Worm (Caenorhabditis elegans): ENCODE data around the gene aff-1.

Gene aff-1

DNA sequence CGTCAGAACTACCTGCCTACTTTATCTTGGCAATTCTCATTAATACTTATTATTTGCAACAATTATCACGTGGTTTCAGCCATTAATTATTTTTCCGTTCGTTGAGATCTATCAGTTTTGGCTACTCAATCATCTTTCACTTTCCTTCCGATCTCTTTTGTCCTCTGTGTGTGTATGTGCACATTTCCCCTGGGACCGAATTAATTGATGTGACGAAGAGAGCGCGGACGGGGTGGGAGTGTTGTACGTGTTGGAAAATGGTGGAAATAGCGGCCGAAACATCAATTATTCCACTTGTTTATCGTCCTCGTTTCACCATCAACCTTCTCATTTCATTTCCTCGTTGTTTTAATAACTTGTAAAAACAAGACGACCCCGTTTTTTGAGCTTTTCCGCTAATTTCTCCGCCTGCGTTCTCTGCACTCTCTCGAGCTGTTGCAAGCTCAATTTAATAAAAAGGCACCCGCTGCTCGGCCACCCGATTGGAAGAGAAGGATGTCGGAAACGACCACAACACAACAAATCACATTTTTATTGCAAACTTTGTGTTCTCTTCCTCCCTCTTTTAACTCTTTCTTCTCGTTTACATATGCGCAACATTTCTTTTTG, 25.2 kb downstream of the aff-1 start (continued):
- TF ChIP-seq hlh-4 (tag; optimal IDR thresholded peaks at IDR 0.05) (no peak), unc-86 (tag; optimal IDR thresholded peaks at IDR 0.05) (no peak), rnt-1 (tag; optimal IDR thresholded peaks at IDR 0.05) (no peak), sup-37 (GFP tag; optimal IDR thresholded peaks at IDR 0.05) (no peak), ceh-88 (GFP tag; IDR thresholded peaks at IDR 0.05) (no peak), mdl-1 (tag; optimal IDR thresholded peaks at IDR 0.05) (peak in 1 of 2 experiments; percentile 8), egl-13 (tag; optimal IDR thresholded peaks at IDR 0.05) (no peak), blmp-1 (tag; optimal IDR thresholded peaks at IDR 0.05) (peak; percentile 67), ceh-8 (GFP tag; optimal IDR thresholded peaks at IDR 0.05) (peak; percentile 58), efl-1 (optimal IDR thresholded peaks at IDR 0.05) (no peak), efl-1 (GFP tag; optimal IDR thresholded peaks at IDR 0.05 in 1 of 2) (peak in 1 of 2 experiments; percentile 87), nhr-20 (tag; optimal IDR thresholded peaks at IDR 0.05) (no peak)

DNA sequence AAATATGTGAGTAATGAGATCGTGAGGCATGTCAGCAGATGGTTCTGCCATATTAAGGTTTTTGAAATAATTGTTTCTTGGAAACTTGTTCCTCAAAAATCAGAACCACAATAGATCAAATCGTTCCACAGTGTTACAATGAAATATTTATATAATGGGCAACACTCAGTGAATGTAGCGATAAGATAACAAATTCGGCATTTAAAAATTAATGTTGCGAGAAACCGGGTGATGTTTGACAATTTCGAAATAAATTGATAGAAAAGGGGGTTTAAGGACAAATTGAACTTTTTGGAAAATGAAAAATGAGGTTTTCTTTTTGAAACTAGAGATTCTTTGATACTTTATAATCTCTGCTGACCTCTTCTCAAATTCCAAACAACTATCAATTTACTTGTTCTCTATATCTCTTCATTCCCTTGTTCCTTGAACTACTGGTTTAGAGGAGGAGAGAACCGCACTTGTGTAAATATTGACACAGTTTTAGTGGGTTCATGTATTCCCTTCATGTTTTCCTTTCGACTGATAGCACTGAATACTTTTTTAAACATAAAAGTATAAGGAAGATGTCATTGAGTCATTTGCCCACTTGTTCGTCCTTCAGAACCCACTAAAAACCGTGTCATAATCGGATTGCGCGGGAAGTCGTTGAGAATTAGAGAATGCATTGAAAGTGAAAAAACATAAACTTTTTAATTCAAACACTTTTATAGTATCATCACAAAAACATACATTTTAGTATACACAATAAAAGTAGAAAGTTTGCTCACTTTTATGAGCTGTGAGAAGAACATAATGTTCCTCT, 26.6 kb downstream of the aff-1 start:
- TF ChIP-seq lsy-2 (tag; optimal IDR thresholded peaks at IDR 0.05) (peak in 1 of 2 experiments; percentile 14), sptf-1 (tag; optimal IDR thresholded peaks at IDR 0.05) (no peak), mep-1 (tag; optimal IDR thresholded peaks at IDR 0.05) (no peak), aly-2 (tag; optimal IDR thresholded peaks at IDR 0.05) (no peak), nhr-28 (tag; optimal IDR thresholded peaks at IDR 0.05) (no peak), mab-9 (GFP tag; IDR thresholded peaks at IDR 0.05) (no peak), hpl-2 (GFP tag; optimal IDR thresholded peaks at IDR 0.05) (no peak), elt-2 (tag; optimal IDR thresholded peaks at IDR 0.05) (peak; percentile 62), xbp-1 (tag; optimal IDR thresholded peaks at IDR 0.05) (no peak), hlh-17 (GFP tag; optimal IDR thresholded peaks at IDR 0.05; ENCODE audit: borderline replicate concordance) (no peak), unc-130 (tag; optimal IDR thresholded peaks at IDR 0.05) (no peak), swsn-7 (tag; optimal IDR thresholded peaks at IDR 0.05) (no peak), dsc-1 (tag; optimal IDR thresholded peaks at IDR 0.05) (no peak), nhr-77 (tag; optimal IDR thresholded peaks at IDR 0.05) (no peak), fkh-4 (tag; optimal IDR thresholded peaks at IDR 0.05; ENCODE audit: borderline replicate concordance) (no peak), Y116A8C.19 (tag; optimal IDR thresholded peaks at IDR 0.05; ENCODE audit: borderline replicate concordance) (no peak), lin-35 (GFP tag; optimal IDR thresholded peaks at IDR 0.05) (peak in 1 of 2 experiments; percentile 27), blmp-1 (tag; optimal IDR thresholded peaks at IDR 0.05) (peak; percentile 89), nhr-85 (tag) (peak; percentile 79), elt-3 (tag; optimal IDR thresholded peaks at IDR 0.05) (peak in 2 of 6 experiments; percentile 4 to 65), pag-3 (tag; optimal IDR thresholded peaks at IDR 0.05; ENCODE audit: borderline replicate concordance, insufficient read depth) (no peak), nhr-20 (tag; optimal IDR thresholded peaks at IDR 0.05) (peak; percentile 8), egl-27 (tag; optimal IDR thresholded peaks at IDR 0.05) (peak; percentile 37 to 92), lin-14 (GFP tag; optimal IDR thresholded peaks at IDR 0.05) (peak; percentile 31)

DNA sequence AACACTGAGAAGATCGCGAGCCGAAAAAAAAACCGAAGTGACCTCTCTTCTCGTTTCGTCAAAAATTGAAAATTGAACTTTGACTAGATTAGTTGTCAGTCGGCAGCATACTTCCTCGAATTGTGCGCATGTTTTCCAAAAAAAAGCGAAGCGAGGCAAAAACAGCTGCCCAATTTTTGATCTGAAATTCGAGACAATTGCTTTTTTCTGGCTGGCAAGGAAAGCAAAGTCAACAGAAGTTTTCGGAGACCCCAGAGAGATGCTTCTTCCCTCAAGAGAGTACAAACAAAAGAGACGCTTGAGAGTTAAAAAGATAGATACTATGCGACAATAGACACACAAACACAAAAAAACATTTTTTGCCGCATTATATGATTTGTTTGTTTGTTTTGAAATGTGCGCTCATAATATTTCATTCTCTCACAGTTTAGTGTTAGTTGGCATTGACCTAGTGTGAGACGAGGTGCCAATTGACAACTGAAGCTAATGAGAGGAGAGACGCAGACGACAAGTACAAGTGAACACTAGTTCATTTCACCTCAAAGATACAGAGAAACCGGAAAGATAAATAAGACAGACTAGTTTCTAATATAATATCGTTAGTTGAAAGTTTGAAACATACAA, 27.5 kb downstream of the aff-1 start:
- TF ChIP-seq nhr-20 (tag; optimal IDR thresholded peaks at IDR 0.05) (no peak), nhr-19 (GFP tag; conservative IDR thresholded peaks at IDR 0.05) (no peak), grh-1 (GFP tag; IDR thresholded peaks at IDR 0.05) (no peak), ceh-88 (GFP tag; IDR thresholded peaks at IDR 0.05) (no peak), egl-13 (tag; optimal IDR thresholded peaks at IDR 0.05) (no peak), fkh-4 (tag; optimal IDR thresholded peaks at IDR 0.05; ENCODE audit: borderline replicate concordance) (no peak), nhr-76 (tag; optimal IDR thresholded peaks at IDR 0.05) (no peak), elt-2 (tag; optimal IDR thresholded peaks at IDR 0.05) (no peak), mef-2 (tag; optimal IDR thresholded peaks at IDR 0.05) (no peak), egl-27 (tag; optimal IDR thresholded peaks at IDR 0.05) (peak in 1 of 2 experiments; percentile 11), aha-1 (tag; optimal IDR thresholded peaks at IDR 0.05) (no peak), Y116A8C.19 (tag; optimal IDR thresholded peaks at IDR 0.05; ENCODE audit: borderline replicate concordance) (no peak), efl-1 (optimal IDR thresholded peaks at IDR 0.05) (no peak), efl-1 (GFP tag; optimal IDR thresholded peaks at IDR 0.05 in 1 of 2) (peak in 1 of 2 experiments; percentile 70), tbx-2 (tag; optimal IDR thresholded peaks at IDR 0.05) (no peak), nhr-84 (tag; optimal IDR thresholded peaks at IDR 0.05) (no peak), unc-86 (tag; optimal IDR thresholded peaks at IDR 0.05) (no peak), alr-1 (tag; optimal IDR thresholded peaks at IDR 0.05; ENCODE audit: borderline replicate concordance) (no peak), lin-15B (tag; optimal IDR thresholded peaks at IDR 0.05) (no peak), unc-130 (tag; optimal IDR thresholded peaks at IDR 0.05) (no peak), ztf-4 (tag; optimal IDR thresholded peaks at IDR 0.05) (no peak), unc-30 (tag; optimal IDR thresholded peaks at IDR 0.05) (no peak)

All from whole organism, L1 larva.